Worm (Caenorhabditis elegans): ENCODE results near the gene F32G8.3.

DNA sequence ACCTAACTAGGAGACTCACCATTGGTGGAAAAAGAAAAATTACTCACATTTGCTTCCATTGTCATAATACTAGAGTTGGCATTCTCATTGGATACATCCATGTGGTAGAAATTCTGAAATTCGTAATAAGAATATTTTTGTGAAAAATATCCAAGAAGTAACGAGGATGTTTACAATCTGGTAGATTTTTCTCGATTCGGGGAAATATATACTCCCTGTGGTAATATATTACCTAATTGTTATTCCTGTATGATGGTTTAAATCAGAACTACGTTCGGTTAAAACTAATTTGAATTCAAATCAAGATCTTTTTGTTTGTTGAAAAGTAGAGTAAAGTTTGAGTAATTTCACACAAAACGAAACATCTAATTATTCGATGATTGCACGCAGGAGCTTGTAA, 6.2 kb downstream of the F32G8.3 start, which contains the start of gene srd-34:
- TF ChIP-seq ama-1 (optimal IDR thresholded peaks at IDR 0.05) (no peak), nhr-77 (tag; optimal IDR thresholded peaks at IDR 0.05) (no peak), ztf-4 (tag; optimal IDR thresholded peaks at IDR 0.05) (no peak), nhr-11 (tag; optimal IDR thresholded peaks at IDR 0.05) (no peak), tbx-2 (tag; optimal IDR thresholded peaks at IDR 0.05) (no peak), fkh-2 (tag; optimal IDR thresholded peaks at IDR 0.05) (no peak), fos-1 (tag; optimal IDR thresholded peaks at IDR 0.05) (no peak), nhr-237 (tag; optimal IDR thresholded peaks at IDR 0.05) (no peak), zag-1 (tag; optimal IDR thresholded peaks at IDR 0.05) (no peak), lin-39 (tag; optimal IDR thresholded peaks at IDR 0.05) (no peak)

Measured in whole organism, L3 larva.